Worm (Caenorhabditis elegans): ENCODE data around the gene srxa-7.

Gene srxa-7

DNA sequence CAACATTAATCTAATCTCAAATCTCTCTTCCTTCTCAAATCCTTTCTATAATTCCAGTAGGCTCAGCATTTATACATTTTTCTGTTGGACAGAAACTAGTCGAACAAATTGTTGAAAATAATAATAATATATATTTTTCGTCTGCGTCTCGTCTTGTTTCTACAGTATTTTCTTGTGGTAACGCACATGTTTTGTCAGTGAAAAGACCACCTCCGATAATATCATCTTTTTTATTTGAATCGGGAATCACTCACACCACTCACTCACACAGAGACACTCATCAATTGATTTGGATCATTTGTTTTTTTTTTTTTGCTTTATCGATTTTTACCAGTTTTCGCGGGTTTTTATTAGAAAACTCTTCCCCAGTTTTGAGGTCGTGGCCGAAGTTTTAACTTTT is 47.3 kb downstream of the srxa-7 start:
- TF ChIP-seq hlh-30 (tag; optimal IDR thresholded peaks at IDR 0.05; ENCODE audit: insufficient read depth) (peak; percentile 46), lir-3 (tag; optimal IDR thresholded peaks at IDR 0.05) (no peak), dmd-6 (GFP tag; IDR thresholded peaks at IDR 0.05) (no peak), mxl-3 (GFP tag; optimal IDR thresholded peaks at IDR 0.05) (peak; percentile 47), mdl-1 (tag; optimal IDR thresholded peaks at IDR 0.05) (peak in 1 of 2 experiments; percentile 51), dpl-1 (GFP tag; optimal IDR thresholded peaks at IDR 0.05) (no peak), nhr-28 (tag; optimal IDR thresholded peaks at IDR 0.05) (peak; percentile 14), dve-1 (tag; optimal IDR thresholded peaks at IDR 0.05; ENCODE audit: insufficient read depth) (peak; percentile 28), spr-3 (GFP tag; optimal IDR thresholded peaks at IDR 0.05) (no peak), hif-1 (tag; optimal IDR thresholded peaks at IDR 0.05) (no peak), ceh-20 (GFP tag; IDR thresholded peaks at IDR 0.05) (no peak), nhr-6 (tag; optimal IDR thresholded peaks at IDR 0.05) (no peak), daf-16 (GFP tag; optimal IDR thresholded peaks at IDR 0.05) (no peak), daf-16 (tag; optimal IDR thresholded peaks at IDR 0.05) (peak; percentile 12), mep-1 (tag; optimal IDR thresholded peaks at IDR 0.05) (peak; percentile 0), lsy-2 (tag; optimal IDR thresholded peaks at IDR 0.05) (peak in 1 of 2 experiments; percentile 31)

DNA sequence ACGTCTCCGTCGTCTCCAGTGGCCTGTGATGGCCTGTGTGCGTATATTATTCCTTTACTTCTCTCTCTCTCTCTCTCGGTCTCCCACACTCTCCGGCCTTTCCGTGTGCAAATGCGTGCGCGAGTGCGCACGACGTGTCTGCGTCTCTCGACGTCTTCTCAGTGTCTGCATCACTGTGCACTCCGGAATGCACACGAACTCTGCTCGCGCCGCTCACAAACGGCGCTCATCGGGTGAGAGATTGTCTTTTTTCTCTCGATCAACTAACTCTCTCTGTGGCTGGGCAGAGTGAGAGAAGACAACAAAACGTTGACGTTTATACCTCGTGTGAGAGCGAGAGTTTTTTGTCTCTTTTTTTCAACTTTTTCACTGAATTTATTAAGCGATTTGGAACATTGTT is 48.6 kb downstream of the srxa-7 start:
- TF ChIP-seq lin-29 (GFP tag; IDR thresholded peaks at IDR 0.05) (0 out of 2 replicates have a peak, but pooled peaks have one; percentile 45), T20F7.1 (GFP tag; optimal IDR thresholded peaks at IDR 0.05) (no peak), mes-2 (tag; optimal IDR thresholded peaks at IDR 0.05; ENCODE audit: poor library complexity, severe bottlenecking) (peak; percentile 78), zag-1 (tag; optimal IDR thresholded peaks at IDR 0.05) (no peak), pha-4 (GFP tag; IDR thresholded peaks at IDR 0.05) (peak; percentile 80), pha-4 (tag; optimal IDR thresholded peaks at IDR 0.05) (no peak), ctbp-1 (GFP tag; IDR thresholded peaks at IDR 0.05) (peak; percentile 92), madf-9 (GFP tag; conservative IDR thresholded peaks at IDR 0.05) (peak; percentile 73), nhr-41 (GFP tag; IDR thresholded peaks at IDR 0.05) (no peak), daf-16 (GFP tag; optimal IDR thresholded peaks at IDR 0.05) (peak; percentile 56 to 67), daf-16 (tag; optimal IDR thresholded peaks at IDR 0.05) (peak; percentile 68), unc-39 (tag; optimal IDR thresholded peaks at IDR 0.05) (no peak), Y105C5A.15 (GFP tag; IDR thresholded peaks at IDR 0.05) (no peak), F44E2.7 (GFP tag; IDR thresholded peaks at IDR 0.05) (no peak), mep-1 (tag; optimal IDR thresholded peaks at IDR 0.05) (peak; percentile 93), nhr-28 (tag; optimal IDR thresholded peaks at IDR 0.05) (peak; percentile 84), egl-27 (tag; optimal IDR thresholded peaks at IDR 0.05) (no peak), rbr-2 (tag; optimal IDR thresholded peaks at IDR 0.05) (peak; percentile 90), arid-1 (GFP tag; conservative IDR thresholded peaks at IDR 0.05) (peak; percentile 78), spr-3 (GFP tag; optimal IDR thresholded peaks at IDR 0.05) (peak; percentile 31), nhr-111 (GFP tag; optimal IDR thresholded peaks at IDR 0.05) (no peak), dmd-9 (GFP tag; IDR thresholded peaks at IDR 0.05) (peak; percentile 74), nhr-237 (tag; optimal IDR thresholded peaks at IDR 0.05) (no peak), sdz-12 (GFP tag; optimal IDR thresholded peaks at IDR 0.05) (peak; percentile 47), unc-62 (GFP tag; optimal IDR thresholded peaks at IDR 0.05 in 1 of 2) (peak in 1 of 2 experiments; percentile 97), unc-62 (tag; optimal IDR thresholded peaks at IDR 0.05) (no peak), madf-5 (GFP tag; IDR thresholded peaks at IDR 0.05) (no peak), ceh-82 (tag; optimal IDR thresholded peaks at IDR 0.05) (no peak), lsy-2 (tag; optimal IDR thresholded peaks at IDR 0.05) (peak; percentile 64 to 85), ceh-20 (GFP tag; IDR thresholded peaks at IDR 0.05) (peak; percentile 83), lir-3 (tag; optimal IDR thresholded peaks at IDR 0.05) (no peak), php-3 (GFP tag; IDR thresholded peaks at IDR 0.05) (peak; percentile 89), lin-39 (tag; optimal IDR thresholded peaks at IDR 0.05) (no peak), aha-1 (tag) (peak; percentile 99), spr-1 (tag; optimal IDR thresholded peaks at IDR 0.05) (peak; percentile 74), ceh-32 (tag; optimal IDR thresholded peaks at IDR 0.05; ENCODE audit: poor library complexity) (no peak), hlh-30 (tag; optimal IDR thresholded peaks at IDR 0.05; ENCODE audit: insufficient read depth) (peak; percentile 94), dve-1 (tag; optimal IDR thresholded peaks at IDR 0.05; ENCODE audit: insufficient read depth) (peak; percentile 96), skn-1 (tag; optimal IDR thresholded peaks at IDR 0.05) (no peak), mxl-2 (GFP tag; conservative IDR thresholded peaks at IDR 0.05) (peak; percentile 45; the same call in 1 of the 2 replicates), jun-1 (tag; optimal IDR thresholded peaks at IDR 0.05) (peak; percentile 80), attf-4 (tag; optimal IDR thresholded peaks at IDR 0.05) (no peak)
